Worm (Caenorhabditis elegans): ENCODE data around the gene E01G4.3.

The E01G4.3 gene

ce11 chrII:13451321-13451720 is 18.1 kb downstream of the E01G4.3 start:
- TF ChIP-seq egl-43 (GFP tag; IDR thresholded peaks at IDR 0.05), result 0 out of 2 replicates have a peak, but pooled peaks have one; percentile 7
- TF ChIP-seq mxl-2 (GFP tag; conservative IDR thresholded peaks at IDR 0.05), result no peak
- TF ChIP-seq set-16 (GFP tag; IDR thresholded peaks at IDR 0.05), result peak; percentile 92
- no peak for TF ChIP-seq tag-97 (GFP tag; IDR thresholded peaks at IDR 0.05)
- TF ChIP-seq ztf-11 (tag; optimal IDR thresholded peaks at IDR 0.05), result no peak

ce11 chrII:13447668-13448067 is 21.7 kb downstream of the E01G4.3 start:
- TF ChIP-seq daf-16 (GFP tag; optimal IDR thresholded peaks at IDR 0.05), result peak in 1 of 2 experiments; percentile 15
- TF ChIP-seq daf-16 (tag; optimal IDR thresholded peaks at IDR 0.05), result peak; percentile 90
- TF ChIP-seq ztf-7 (tag; optimal IDR thresholded peaks at IDR 0.05), result no peak
- TF ChIP-seq dve-1 (tag; optimal IDR thresholded peaks at IDR 0.05; ENCODE audit: insufficient read depth), result peak; percentile 89
- TF ChIP-seq hif-1 (tag; optimal IDR thresholded peaks at IDR 0.05), result peak in 1 of 2 experiments; percentile 70
- no peak for TF ChIP-seq unc-130 (GFP tag; optimal IDR thresholded peaks at IDR 0.05)
- TF ChIP-seq pha-4 (GFP tag; IDR thresholded peaks at IDR 0.05), result peak; percentile 18; the same call in 1 of the 2 replicates
- TF ChIP-seq pha-4 (tag; optimal IDR thresholded peaks at IDR 0.05), result peak; percentile 89
- no peak for TF ChIP-seq zfp-2 (tag; optimal IDR thresholded peaks at IDR 0.05)
- peak; percentile 88 for TF ChIP-seq mep-1 (tag; optimal IDR thresholded peaks at IDR 0.05)
- TF ChIP-seq T26A8.4 (GFP tag; IDR thresholded peaks at IDR 0.05), result peak; percentile 72
- no peak for TF ChIP-seq ama-1 (optimal IDR thresholded peaks at IDR 0.05)
- TF ChIP-seq Y5F2A.4 (GFP tag; optimal IDR thresholded peaks at IDR 0.05), result no peak
- no peak for TF ChIP-seq madf-9 (GFP tag; conservative IDR thresholded peaks at IDR 0.05)
- peak; percentile 55 to 92 for TF ChIP-seq lsy-2 (tag; optimal IDR thresholded peaks at IDR 0.05)
- TF ChIP-seq lin-1 (GFP tag; IDR thresholded peaks at IDR 0.05), result 0 out of 2 replicates have a peak, but pooled peaks have one; percentile 45
- TF ChIP-seq mxl-3 (GFP tag; optimal IDR thresholded peaks at IDR 0.05), result peak; percentile 6
- peak; percentile 42 for TF ChIP-seq nhr-25 (tag; optimal IDR thresholded peaks at IDR 0.05; ENCODE audit: borderline replicate concordance, insufficient read depth)
- peak; percentile 77 for TF ChIP-seq hmg-1.1 (GFP tag; IDR thresholded peaks at IDR 0.05)
- TF ChIP-seq F37D6.2 (tag; optimal IDR thresholded peaks at IDR 0.05), result no peak
- peak; percentile 79 for TF ChIP-seq lin-13 (GFP tag; optimal IDR thresholded peaks at IDR 0.05)
- peak; percentile 92 for TF ChIP-seq nhr-28 (tag; optimal IDR thresholded peaks at IDR 0.05)
- TF ChIP-seq hlh-30 (tag; optimal IDR thresholded peaks at IDR 0.05; ENCODE audit: insufficient read depth), result peak; percentile 99
- peak; percentile 85 for TF ChIP-seq nhr-11 (tag; optimal IDR thresholded peaks at IDR 0.05)
- TF ChIP-seq nhr-102 (tag; optimal IDR thresholded peaks at IDR 0.05), result peak; percentile 36
- TF ChIP-seq saeg-2 (GFP tag; IDR thresholded peaks at IDR 0.05), result no peak
- TF ChIP-seq fkh-10 (GFP tag; optimal IDR thresholded peaks at IDR 0.05), result peak; percentile 80
- peak; percentile 43 for TF ChIP-seq pqm-1 (tag; optimal IDR thresholded peaks at IDR 0.05)
- peak; percentile 74 for TF ChIP-seq nhr-6 (tag; optimal IDR thresholded peaks at IDR 0.05)
- TF ChIP-seq egl-43 (GFP tag; IDR thresholded peaks at IDR 0.05), result no peak
- peak; percentile 59 for TF ChIP-seq rbr-2 (tag; optimal IDR thresholded peaks at IDR 0.05)
- TF ChIP-seq ces-1 (GFP tag; optimal IDR thresholded peaks at IDR 0.05), result no peak
- no peak for TF ChIP-seq Y105C5A.15 (GFP tag; IDR thresholded peaks at IDR 0.05)
- TF ChIP-seq ceh-44 (GFP tag; IDR thresholded peaks at IDR 0.05), result no peak
- TF ChIP-seq lin-15B (tag; optimal IDR thresholded peaks at IDR 0.05), result peak; percentile 47
- peak; percentile 69 for TF ChIP-seq dpl-1 (GFP tag; optimal IDR thresholded peaks at IDR 0.05)
- TF ChIP-seq vab-7 (GFP tag; IDR thresholded peaks at IDR 0.05), result 0 out of 2 replicates have a peak, but pooled peaks have one; percentile 19
- TF ChIP-seq mes-2 (tag; optimal IDR thresholded peaks at IDR 0.05; ENCODE audit: poor library complexity, severe bottlenecking), result peak; percentile 84
- peak; percentile 89 for TF ChIP-seq nhr-77 (tag; optimal IDR thresholded peaks at IDR 0.05)
- TF ChIP-seq dmd-6 (GFP tag; IDR thresholded peaks at IDR 0.05), result peak; percentile 78
- TF ChIP-seq hlh-11 (tag; optimal IDR thresholded peaks at IDR 0.05), result peak; percentile 99
- no peak for TF ChIP-seq cey-2 (tag; optimal IDR thresholded peaks at IDR 0.05; ENCODE audit: borderline replicate concordance, insufficient read depth)
- no peak for TF ChIP-seq zip-11 (GFP tag; IDR thresholded peaks at IDR 0.05)
- TF ChIP-seq mdl-1 (tag; optimal IDR thresholded peaks at IDR 0.05), result peak in 1 of 2 experiments; percentile 76
- peak; percentile 62 for TF ChIP-seq ceh-20 (GFP tag; IDR thresholded peaks at IDR 0.05)
